Worm (Caenorhabditis elegans): ENCODE measurements around the gene B0284.3.

DNA sequence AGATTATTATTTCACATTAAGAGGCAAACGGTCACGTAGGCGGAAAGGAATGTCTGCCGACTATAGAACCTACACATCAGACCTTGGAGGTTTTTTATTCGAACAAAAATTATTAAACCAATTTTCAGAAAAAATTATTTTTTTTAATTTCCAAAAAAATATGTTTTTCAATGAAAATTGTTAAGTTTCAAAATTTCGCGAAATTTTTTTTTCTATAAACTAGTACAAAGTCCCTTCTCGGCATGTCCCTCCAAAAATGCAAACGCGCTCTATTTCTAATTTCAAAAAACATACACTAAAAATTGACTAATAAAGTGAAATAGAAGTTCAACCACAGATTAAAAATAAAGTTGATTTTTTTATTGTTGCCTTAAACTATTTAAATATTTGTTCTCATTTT is 14.6 kb downstream of the B0284.3 start, which contains the start of gene ckb-1:
- no peak for TF ChIP-seq sea-2 (GFP tag; optimal IDR thresholded peaks at IDR 0.05)
- TF ChIP-seq fkh-10 (GFP tag; optimal IDR thresholded peaks at IDR 0.05) = no peak
- TF ChIP-seq jun-1 (tag; optimal IDR thresholded peaks at IDR 0.05) = no peak
- TF ChIP-seq skn-1 (tag; optimal IDR thresholded peaks at IDR 0.05) = no peak
- TF ChIP-seq eor-1 (tag; optimal IDR thresholded peaks at IDR 0.05) = no peak
- no peak for TF ChIP-seq ceh-9 (tag; optimal IDR thresholded peaks at IDR 0.05)
- TF ChIP-seq elt-3 (tag; optimal IDR thresholded peaks at IDR 0.05) = no peak
- TF ChIP-seq nhr-11 (tag; optimal IDR thresholded peaks at IDR 0.05) = no peak
- peak; percentile 10 for TF ChIP-seq pha-4 (tag; optimal IDR thresholded peaks at IDR 0.05)
- no peak for TF ChIP-seq nhr-237 (tag; optimal IDR thresholded peaks at IDR 0.05)
- TF ChIP-seq egl-27 (tag; optimal IDR thresholded peaks at IDR 0.05) = no peak
- no peak for TF ChIP-seq ztf-11 (tag; optimal IDR thresholded peaks at IDR 0.05)
- TF ChIP-seq ama-1 (optimal IDR thresholded peaks at IDR 0.05) = no peak
- no peak for TF ChIP-seq snpc-4 (tag; optimal IDR thresholded peaks at IDR 0.05)
